Fruit fly (Drosophila melanogaster): ENCODE data around the gene Gyc76C.
A peak's percentile ranks its signal among the peaks of the same experiment; 100 is the strongest.

Gyc76C gene

dm6 chr3L:19807103-19807502 is 13.7 kb upstream of the Gyc76C start, which contains the start of the genes CG14104 and Kap-alpha1 (continued):
- TF ChIP-seq CG12236 (GFP tag; optimal IDR thresholded peaks at IDR 0.05) = no peak
- TF ChIP-seq CG8388 (GFP tag; optimal IDR thresholded peaks at IDR 0.05) = no peak
- no peak for TF ChIP-seq fru (optimal IDR thresholded peaks at IDR 0.05)
- no peak for TF ChIP-seq CG7928 (GFP tag; optimal IDR thresholded peaks at IDR 0.05)
- peak; percentile 48 for TF ChIP-seq E2f2 (GFP tag; IDR thresholded peaks at IDR 0.05)
- no peak for TF ChIP-seq lbe (GFP tag; optimal IDR thresholded peaks at IDR 0.05)
- TF ChIP-seq sisA (GFP tag; IDR thresholded peaks at IDR 0.05) = no peak
- TF ChIP-seq ftz-f1 (GFP tag; optimal IDR thresholded peaks at IDR 0.05) = no peak
- no peak for TF ChIP-seq gt (GFP tag; IDR thresholded peaks at IDR 0.05)
- TF ChIP-seq sqz (GFP tag; optimal IDR thresholded peaks at IDR 0.05) = no peak
- TF ChIP-seq CG30020 (tag; optimal IDR thresholded peaks at IDR 0.05) = peak; percentile 40
- TF ChIP-seq CG9797 (GFP tag; optimal IDR thresholded peaks at IDR 0.05) = no peak
- no peak for TF ChIP-seq dmrt99B (tag; optimal IDR thresholded peaks at IDR 0.05)
- TF ChIP-seq CG17359 (tag; optimal IDR thresholded peaks at IDR 0.05) = no peak
- TF ChIP-seq CkIIα-i1 (GFP tag; IDR thresholded peaks at IDR 0.05) = no peak
- no peak for TF ChIP-seq CG3163 (GFP tag; optimal IDR thresholded peaks at IDR 0.05)
- no peak for TF ChIP-seq Blimp-1 (GFP tag; optimal IDR thresholded peaks at IDR 0.05)
- TF ChIP-seq CG17612 (GFP tag; IDR thresholded peaks at IDR 0.05) = no peak
- no peak for TF ChIP-seq CG17802 (tag; optimal IDR thresholded peaks at IDR 0.05)
- TF ChIP-seq ssp (GFP tag; IDR thresholded peaks at IDR 0.05) = no peak
- no peak for TF ChIP-seq PHDP (tag; optimal IDR thresholded peaks at IDR 0.05)
- TF ChIP-seq CG12942 (GFP tag; optimal IDR thresholded peaks at IDR 0.05) = no peak
- no peak for TF ChIP-seq CG12299 (tag; optimal IDR thresholded peaks at IDR 0.05)
- no peak for TF ChIP-seq ATbp (GFP tag; optimal IDR thresholded peaks at IDR 0.05)
- peak; percentile 56 for TF ChIP-seq stwl (tag; optimal IDR thresholded peaks at IDR 0.05)
- no peak for TF ChIP-seq CG6272 (GFP tag; IDR thresholded peaks at IDR 0.05)
- no peak for TF ChIP-seq CG9817 (tag; optimal IDR thresholded peaks at IDR 0.05)
- TF ChIP-seq insv (GFP tag; optimal IDR thresholded peaks at IDR 0.05) = peak in 1 of 2 experiments; percentile 84
- TF ChIP-seq CG15514 (GFP tag; optimal IDR thresholded peaks at IDR 0.05) = no peak
- TF ChIP-seq repo (GFP tag; optimal IDR thresholded peaks at IDR 0.05) = no peak
- TF ChIP-seq lov (optimal IDR thresholded peaks at IDR 0.05) = no peak
- no peak for TF ChIP-seq lov (GFP tag; IDR thresholded peaks at IDR 0.05)
- no peak for TF ChIP-seq CG30431 (GFP tag; optimal IDR thresholded peaks at IDR 0.05)
- TF ChIP-seq CG17361 (GFP tag; IDR thresholded peaks at IDR 0.05) = no peak
- TF ChIP-seq CG6689 (GFP tag; IDR thresholded peaks at IDR 0.05) = no peak
- no peak for TF ChIP-seq CG11723 (GFP tag; optimal IDR thresholded peaks at IDR 0.05)
- peak in 1 of 3 experiments; percentile 8 for TF ChIP-seq Stat92E (GFP tag; optimal IDR thresholded peaks at IDR 0.05)
- TF ChIP-seq HLH3B (GFP tag; IDR thresholded peaks at IDR 0.05) = no peak
- no peak for TF ChIP-seq tll (GFP tag; optimal IDR thresholded peaks at IDR 0.05)
- no peak for TF ChIP-seq Atf6 (GFP tag; IDR thresholded peaks at IDR 0.05)
- TF ChIP-seq her (GFP tag; optimal IDR thresholded peaks at IDR 0.05) = no peak
- peak; percentile 10 for TF ChIP-seq CG17829 (tag; optimal IDR thresholded peaks at IDR 0.05)
- TF ChIP-seq gsb-n (tag; optimal IDR thresholded peaks at IDR 0.05) = no peak
- TF ChIP-seq pros (GFP tag; optimal IDR thresholded peaks at IDR 0.05) = no peak
- no peak for TF ChIP-seq dimm (GFP tag; IDR thresholded peaks at IDR 0.05)
- peak; percentile 92 for TF ChIP-seq cg (GFP tag; optimal IDR thresholded peaks at IDR 0.05)
- TF ChIP-seq twi (tag; optimal IDR thresholded peaks at IDR 0.05) = no peak
- TF ChIP-seq CG17385 (GFP tag; optimal IDR thresholded peaks at IDR 0.05) = no peak
- no peak for TF ChIP-seq H15 (GFP tag; IDR thresholded peaks at IDR 0.05)
- TF ChIP-seq Fer2 (tag; optimal IDR thresholded peaks at IDR 0.05) = no peak
- TF ChIP-seq Hsf (GFP tag; optimal IDR thresholded peaks at IDR 0.05) = no peak
- no peak for TF ChIP-seq Antp (GFP tag; optimal IDR thresholded peaks at IDR 0.05)
